Fruit fly (Drosophila melanogaster) whole organism, adult: ENCODE data around the gene HP4.

Experiments used
- CG11617 ChIP-seq: fragments of 200-800 bp; sonication (Bioruptor generic); optimal IDR thresholded peaks from 2 replicates; lab custom pipeline; 2017; ENCODE audit warnings: mild to moderate bottlenecking, missing biosample characterization, missing genetic modification reagents, missing genetic modification characterization
- CG12768 ChIP-seq: fragments of 200-800 bp; sonication (Bioruptor generic); optimal IDR thresholded peaks from 2 replicates; lab custom pipeline; 2017; ENCODE audit warnings: missing biosample characterization, missing genetic modification characterization, mild to moderate bottlenecking, moderate library complexity, missing genetic modification reagents
- CG14711 ChIP-seq: fragments of 200-800 bp; sonication (Bioruptor generic); optimal IDR thresholded peaks from 2 replicates; lab custom pipeline; 2018; ENCODE audit warnings: missing biosample characterization, mild to moderate bottlenecking, missing genetic modification characterization, moderate library complexity
- CG33017 ChIP-seq: fragments of 200-800 bp; sonication (Bioruptor generic); optimal IDR thresholded peaks from 2 replicates; lab custom pipeline; 2018; ENCODE audit warnings: missing biosample characterization, mild to moderate bottlenecking, missing genetic modification characterization, moderate library complexity
- CG7101 ChIP-seq: fragments of 200-800 bp; sonication (Bioruptor generic); optimal IDR thresholded peaks from 2 replicates; lab custom pipeline; 2018; ENCODE audit warnings: missing biosample characterization, mild to moderate bottlenecking, missing genetic modification characterization, moderate library complexity
- Clk ChIP-seq: fragments of 200-800 bp; sonication (Bioruptor generic); optimal IDR thresholded peaks from 2 replicates; lab custom pipeline; 2017; ENCODE audit warnings: missing biosample characterization, missing genetic modification characterization
- Crg-1 ChIP-seq: fragments of 200-800 bp; sonication (Bioruptor generic); optimal IDR thresholded peaks from 2 replicates; lab custom pipeline; 2016; ENCODE audit warnings: missing biosample characterization, missing genetic modification characterization
- Hr96 ChIP-seq: fragments of 200-800 bp; sonication (Bioruptor generic); optimal IDR thresholded peaks from 2 replicates; lab custom pipeline; 2016; ENCODE audit warnings: missing biosample characterization, missing genetic modification characterization
- Mnt ChIP-seq: fragments of 200-800 bp; sonication (Bioruptor generic); optimal IDR thresholded peaks from 2 replicates; lab custom pipeline; 2016; ENCODE audit warnings: missing biosample characterization, mild to moderate bottlenecking, missing genetic modification characterization
- bab1 ChIP-seq: fragments of 200-800 bp; sonication (Bioruptor generic); optimal IDR thresholded peaks from 3 replicates; lab custom pipeline; 2019; ENCODE audit warnings: missing biosample characterization, mild to moderate bottlenecking, missing genetic modification characterization, moderate library complexity
- cic ChIP-seq: fragments of 200-800 bp; sonication (Bioruptor generic); optimal IDR thresholded peaks from 2 replicates; lab custom pipeline; 2017; ENCODE audit warnings: missing biosample characterization, mild to moderate bottlenecking, missing genetic modification characterization, moderate library complexity
- cnc ChIP-seq, 2 experiments: fragments of >200 bp; optimal IDR thresholded peaks; 2 replicates each; lab custom pipeline; 2017
- kay ChIP-seq: fragments of 200-800 bp; sonication (Bioruptor generic); peaks from one replicate; lab custom pipeline; 2016; ENCODE audit warnings: missing biosample characterization, missing genetic modification characterization, borderline replicate concordance
- ovo ChIP-seq: fragments of 200-800 bp; sonication (Bioruptor generic); optimal IDR thresholded peaks from 2 replicates; lab custom pipeline; 2016; ENCODE audit warnings: missing biosample characterization, missing genetic modification characterization
- pad ChIP-seq: fragments of 200-800 bp; sonication (Bioruptor generic); optimal IDR thresholded peaks from 3 replicates; lab custom pipeline; 2017; ENCODE audit warnings: missing biosample characterization, missing genetic modification characterization, mild to moderate bottlenecking, moderate library complexity, missing genetic modification reagents
- toe ChIP-seq: fragments of 200-800 bp; sonication (Bioruptor generic); optimal IDR thresholded peaks from 2 replicates; lab custom pipeline; 2016; ENCODE audit warnings: missing biosample characterization, missing genetic modification characterization

HP4 gene

DNA sequence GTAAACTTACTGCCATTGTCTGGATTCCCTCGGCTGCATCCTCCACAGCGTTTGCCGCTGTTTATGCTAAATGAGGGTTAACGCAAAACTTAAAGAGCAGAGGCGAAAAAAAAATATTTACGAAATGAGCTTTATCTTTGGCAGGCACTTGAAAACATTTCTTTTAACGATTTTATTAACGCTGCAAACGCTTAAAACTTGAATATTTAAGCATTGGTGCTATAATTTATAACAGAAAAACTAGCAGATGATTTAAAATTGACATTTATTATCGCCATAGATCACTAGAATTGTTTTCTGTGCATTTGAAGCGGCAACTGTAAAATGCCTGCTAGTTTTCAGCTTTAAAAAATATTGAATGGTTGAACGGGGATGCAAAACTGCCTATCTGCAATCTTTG is 14.3 kb upstream of the HP4 start:
- TF ChIP-seq pad (no peak), Hr96 (GFP tag; lab: Kevin White, UChicago) (no peak), kay (GFP tag; lab: Kevin White, UChicago) (no peak), CG7101 (tag; lab: Kevin White, UChicago) (no peak), Mnt (GFP tag; lab: Kevin White, UChicago) (no peak), cnc (optimal IDR thresholded peaks at IDR 0.05; lab: Kevin White, UChicago) (no peak), Clk (GFP tag; lab: Kevin White, UChicago) (no peak), cic (GFP tag; lab: Kevin White, UChicago) (no peak), bab1 (GFP tag; lab: Kevin White, UChicago) (no peak)

DNA sequence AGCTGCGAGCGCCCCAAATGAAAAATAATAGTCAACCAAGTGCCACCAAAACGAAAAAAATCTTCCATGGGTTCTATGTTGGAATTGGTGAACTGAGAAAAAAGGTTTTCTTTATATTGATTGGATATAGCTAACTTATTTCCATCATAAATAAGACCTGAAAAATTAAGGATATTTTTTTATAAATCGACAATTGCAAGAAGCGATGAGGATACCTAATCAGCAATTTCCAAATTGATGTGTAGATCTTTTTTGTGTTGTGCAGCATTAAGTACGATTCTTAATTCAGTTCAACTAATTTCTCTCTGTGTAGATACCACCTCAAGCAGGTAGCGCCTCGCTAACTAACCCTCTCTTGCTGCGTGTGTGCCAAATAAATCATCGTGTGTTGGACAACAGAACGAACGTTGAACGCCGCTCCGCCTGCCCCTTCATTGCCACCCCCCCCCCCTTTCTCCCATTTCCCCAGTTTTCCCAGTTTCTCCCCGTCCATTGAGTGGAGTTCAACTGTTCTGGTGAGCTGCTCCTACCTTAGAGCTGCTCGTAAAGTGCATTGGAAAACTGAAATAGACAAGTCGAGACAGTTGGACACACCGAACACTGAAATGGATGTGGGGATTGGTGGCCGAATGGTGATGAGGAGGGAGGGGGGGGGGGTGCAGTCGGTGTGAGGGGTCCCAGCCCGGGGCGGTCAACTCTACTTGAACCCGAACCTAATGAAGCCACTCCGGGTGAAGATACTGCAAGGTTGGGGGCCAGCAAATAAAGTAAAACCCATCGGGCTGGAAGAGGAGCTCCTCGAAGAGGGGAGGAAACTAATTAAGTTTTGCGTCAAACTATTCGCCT is 13.1 kb upstream of the HP4 start:
- no peak for TF ChIP-seq Hr96 (GFP tag; lab: Kevin White, UChicago)
- TF ChIP-seq Crg-1 (GFP tag; lab: Kevin White, UChicago): no peak
- no peak for TF ChIP-seq CG11617 (GFP tag; lab: Kevin White, UChicago)
- TF ChIP-seq Clk (GFP tag; lab: Kevin White, UChicago): no peak
- TF ChIP-seq cnc (optimal IDR thresholded peaks at IDR 0.05; lab: Kevin White, UChicago): no peak
- TF ChIP-seq pad: no peak
- no peak for TF ChIP-seq CG33017 (tag; lab: Kevin White, UChicago)
- no peak for TF ChIP-seq ovo (GFP tag; lab: Kevin White, UChicago)
- no peak for TF ChIP-seq CG12768
- no peak for TF ChIP-seq kay (GFP tag; lab: Kevin White, UChicago)
- TF ChIP-seq CG14711 (tag; lab: Kevin White, UChicago): no peak
- no peak for TF ChIP-seq toe (GFP tag; lab: Kevin White, UChicago)

dm6 chr3L:7988401-7988800 is 12.4 kb upstream of the HP4 start:
- TF ChIP-seq ovo (GFP tag; lab: Kevin White, UChicago) (no peak), Hr96 (GFP tag; lab: Kevin White, UChicago) (no peak), toe (GFP tag; lab: Kevin White, UChicago) (no peak)

DNA sequence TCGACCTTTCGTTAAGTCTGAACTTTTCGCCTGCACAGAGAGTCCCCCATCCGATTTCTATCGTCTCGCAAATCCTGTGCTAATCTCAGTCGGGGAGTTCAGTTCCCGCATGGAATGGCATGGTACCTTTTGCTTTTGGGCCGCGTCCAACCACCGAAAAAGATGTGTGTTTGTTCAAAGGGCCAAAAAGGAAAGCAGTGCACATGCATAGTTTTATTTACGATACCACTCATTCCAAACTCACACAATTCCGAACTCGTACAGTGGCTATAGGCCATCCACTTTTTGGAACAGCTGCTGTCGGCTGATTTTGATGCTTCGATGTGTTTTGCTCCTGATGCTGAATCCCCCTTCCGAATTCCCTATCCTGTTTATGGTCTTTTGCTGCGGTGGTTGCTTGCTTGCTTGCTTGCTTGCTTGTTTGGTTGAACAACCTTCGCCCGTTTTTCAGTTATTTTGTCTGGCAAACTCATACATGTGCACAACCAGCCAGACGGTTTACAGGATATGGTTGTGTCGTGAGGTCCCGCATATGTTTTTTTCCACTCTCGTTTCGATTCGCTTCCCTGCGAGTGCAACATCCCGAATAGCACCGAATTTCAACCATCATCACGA is 8.8 kb upstream of the HP4 start:
- TF ChIP-seq pad: no peak

- no peak for TF ChIP-seq Crg-1 (GFP tag; lab: Kevin White, UChicago)
- TF ChIP-seq CG12768: no peak
- no peak for TF ChIP-seq bab1 (GFP tag; lab: Kevin White, UChicago)
Measured at dm6 chr3L:7983602-7984223, 7.8 kb upstream of the HP4 start.

DNA sequence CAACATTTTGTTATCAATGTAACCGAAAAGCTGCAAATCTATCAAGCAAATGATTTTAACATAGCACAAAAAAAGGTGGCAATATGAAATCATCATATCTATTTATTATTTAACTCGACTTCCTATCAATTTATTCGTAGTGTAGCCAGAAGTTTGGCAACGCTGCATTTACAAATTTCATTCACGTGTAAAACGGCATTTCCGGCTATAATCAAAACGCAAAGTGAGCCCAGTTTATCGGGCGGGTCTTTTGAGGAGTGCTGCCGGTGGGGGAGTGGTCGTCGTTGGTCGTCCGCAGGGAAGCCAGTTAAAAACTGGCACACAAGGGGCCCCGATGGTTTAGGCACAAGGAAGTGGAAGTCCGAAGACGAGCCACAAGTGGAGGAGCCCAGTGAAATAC is 6.0 kb upstream of the HP4 start:
- TF ChIP-seq cic (GFP tag; lab: Kevin White, UChicago) (no peak), cnc (optimal IDR thresholded peaks at IDR 0.05; lab: Kevin White, UChicago) (no peak), bab1 (GFP tag; lab: Kevin White, UChicago) (no peak), toe (GFP tag; lab: Kevin White, UChicago) (no peak), CG12768 (no peak), CG33017 (tag; lab: Kevin White, UChicago) (no peak), CG7101 (tag; lab: Kevin White, UChicago) (no peak), Hr96 (GFP tag; lab: Kevin White, UChicago) (no peak)

- TF ChIP-seq CG7101 (tag; lab: Kevin White, UChicago) (no peak), Mnt (GFP tag; lab: Kevin White, UChicago) (no peak), pad (no peak), cic (GFP tag; lab: Kevin White, UChicago) (no peak), Crg-1 (GFP tag; lab: Kevin White, UChicago) (no peak), CG11617 (GFP tag; lab: Kevin White, UChicago) (no peak)
Measured at dm6 chr3L:7981228-7981854, 5.4 kb upstream of the HP4 start.
